Worm (Caenorhabditis elegans) whole organism, L3 larva: ENCODE data around the gene dao-4.

Experiments used
- R02D3.7 ChIP-seq: fragments of 150-350 bp; optimal IDR thresholded peaks from 2 replicates; lab custom pipeline; 2014; ENCODE audit warnings: missing biosample characterization, missing genetic modification characterization
- mml-1 ChIP-seq: fragments of 150-350 bp; sonication (generic microtip); optimal IDR thresholded peaks from 3 replicates; lab custom pipeline; 2014; ENCODE audit warnings: missing biosample characterization, missing genetic modification characterization
- nhr-12 ChIP-seq: fragments of 150-350 bp; optimal IDR thresholded peaks from 2 replicates; lab custom pipeline; 2014; ENCODE audit warnings: missing biosample characterization, missing genetic modification characterization
- tbx-2 ChIP-seq: sonication (generic microtip); optimal IDR thresholded peaks from 2 replicates; lab custom pipeline; 2016; ENCODE audit warnings: mild to moderate bottlenecking, missing genetic modification characterization, missing compliant biosample characterization

- TF ChIP-seq mml-1 (tag; lab: Kevin White, UChicago) (no peak), R02D3.7 (no peak), tbx-2 (tag; lab: Kevin White, UChicago) (no peak), nhr-12 (tag; lab: Kevin White, UChicago) (no peak)
Observed at ce11 chrX:10084050-10084672, 9.1 kb downstream of the dao-4 start, which contains the start of gene W07E11.1.
